Worm (Caenorhabditis elegans): Measurements from ENCODE around the gene trr-1.

Gene trr-1

DNA sequence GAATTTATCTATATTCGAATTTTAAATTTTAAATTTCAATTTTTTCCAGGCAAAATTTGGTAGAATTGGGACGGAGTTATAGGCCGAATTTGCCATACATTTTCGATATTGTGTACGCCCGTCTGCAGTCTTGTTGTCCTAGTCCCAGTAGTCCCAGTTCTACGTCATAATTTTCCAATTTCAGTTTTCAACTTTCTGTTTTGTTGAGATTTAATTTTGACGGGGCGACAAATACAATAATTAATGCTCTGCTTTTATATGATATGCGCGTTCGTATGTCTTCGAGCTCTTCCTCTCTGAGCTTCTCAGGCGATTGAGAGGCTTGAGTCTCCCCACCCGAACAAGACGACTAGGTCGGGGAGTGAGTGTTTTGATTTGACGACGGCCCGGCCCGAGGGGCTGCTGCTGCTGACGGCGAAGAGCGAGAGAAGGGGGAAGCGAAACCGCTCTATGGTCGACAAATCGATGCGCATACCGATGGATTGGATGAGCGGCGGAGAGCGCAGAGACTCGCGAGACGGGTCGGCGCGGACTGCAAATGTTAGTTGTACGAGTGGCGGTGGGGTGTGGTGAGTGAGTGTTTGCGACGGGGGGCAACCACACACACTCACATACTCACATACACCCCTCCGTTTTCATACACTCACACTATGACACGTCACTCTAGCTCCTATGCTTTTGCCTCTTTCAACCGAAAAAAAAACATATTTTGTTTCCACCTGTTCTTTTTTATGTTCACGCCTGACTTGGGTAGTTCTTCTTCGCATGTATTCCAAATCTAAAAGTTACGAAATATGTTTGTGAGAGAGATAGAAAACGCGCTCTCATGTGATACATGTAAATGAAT lies 40.8 kb downstream of the trr-1 start (continued):
- TF ChIP-seq ceh-28 (tag; optimal IDR thresholded peaks at IDR 0.05) (peak; percentile 80), lsy-2 (tag; optimal IDR thresholded peaks at IDR 0.05) (peak; percentile 56 to 74), mxl-3 (GFP tag; optimal IDR thresholded peaks at IDR 0.05) (peak; percentile 89), pqm-1 (tag; optimal IDR thresholded peaks at IDR 0.05) (no peak), unc-39 (tag; optimal IDR thresholded peaks at IDR 0.05) (no peak), tag-97 (GFP tag; IDR thresholded peaks at IDR 0.05) (0 out of 2 replicates have a peak, but pooled peaks have one; percentile 19), ceh-62 (tag; optimal IDR thresholded peaks at IDR 0.05) (no peak), nhr-6 (tag; optimal IDR thresholded peaks at IDR 0.05) (peak; percentile 79), zag-1 (tag; optimal IDR thresholded peaks at IDR 0.05) (peak; percentile 42), set-16 (GFP tag; IDR thresholded peaks at IDR 0.05) (peak; percentile 99), pha-4 (GFP tag; IDR thresholded peaks at IDR 0.05) (peak; percentile 78), pha-4 (tag; optimal IDR thresholded peaks at IDR 0.05) (peak; percentile 57), F37D6.2 (tag; optimal IDR thresholded peaks at IDR 0.05) (peak; percentile 66), aha-1 (tag) (peak; percentile 97), ama-1 (optimal IDR thresholded peaks at IDR 0.05) (peak; percentile 77), dpl-1 (GFP tag; optimal IDR thresholded peaks at IDR 0.05) (peak; percentile 2), attf-4 (tag; optimal IDR thresholded peaks at IDR 0.05) (no peak), R02D3.7 (tag; optimal IDR thresholded peaks at IDR 0.05) (no peak), ceh-44 (GFP tag; IDR thresholded peaks at IDR 0.05) (0 out of 2 replicates have a peak, but pooled peaks have one; percentile 29), hmg-1.1 (GFP tag; IDR thresholded peaks at IDR 0.05) (peak; percentile 88), hif-1 (tag; optimal IDR thresholded peaks at IDR 0.05) (peak in 1 of 2 experiments; percentile 79), lin-15B (tag; optimal IDR thresholded peaks at IDR 0.05) (no peak), nhr-41 (GFP tag; IDR thresholded peaks at IDR 0.05) (no peak), hlh-11 (tag; optimal IDR thresholded peaks at IDR 0.05) (peak; percentile 95), lim-7 (GFP tag; IDR thresholded peaks at IDR 0.05) (0 out of 2 replicates have a peak, but pooled peaks have one; percentile 26), egl-27 (tag; optimal IDR thresholded peaks at IDR 0.05) (no peak), lin-1 (GFP tag; IDR thresholded peaks at IDR 0.05) (peak; percentile 60), nhr-111 (GFP tag; optimal IDR thresholded peaks at IDR 0.05) (no peak), lin-39 (tag; optimal IDR thresholded peaks at IDR 0.05) (no peak), arid-1 (GFP tag; conservative IDR thresholded peaks at IDR 0.05) (peak; percentile 70), ztf-7 (tag; optimal IDR thresholded peaks at IDR 0.05) (no peak), F26F4.8 (GFP tag; conservative IDR thresholded peaks at IDR 0.05) (no peak), nhr-76 (tag; optimal IDR thresholded peaks at IDR 0.05) (no peak), dmd-9 (GFP tag; IDR thresholded peaks at IDR 0.05) (no peak), Y48G9A.11 (GFP tag; IDR thresholded peaks at IDR 0.05) (no peak), daf-8 (GFP tag; IDR thresholded peaks at IDR 0.05) (no peak), duxl-1 (tag; optimal IDR thresholded peaks at IDR 0.05; ENCODE audit: poor library complexity) (peak; percentile 57), nhr-25 (tag; optimal IDR thresholded peaks at IDR 0.05; ENCODE audit: borderline replicate concordance, insufficient read depth) (peak; percentile 67), mdl-1 (tag; optimal IDR thresholded peaks at IDR 0.05) (peak; percentile 45 to 83), madf-5 (GFP tag; IDR thresholded peaks at IDR 0.05) (no peak), hlh-30 (tag; optimal IDR thresholded peaks at IDR 0.05; ENCODE audit: insufficient read depth) (peak; percentile 78), skn-1 (tag; optimal IDR thresholded peaks at IDR 0.05) (no peak), egl-43 (GFP tag; IDR thresholded peaks at IDR 0.05) (peak; percentile 90), lin-13 (GFP tag; optimal IDR thresholded peaks at IDR 0.05) (peak; percentile 84), Y75B8A.6 (GFP tag; IDR thresholded peaks at IDR 0.05) (no peak), nhr-102 (tag; optimal IDR thresholded peaks at IDR 0.05) (peak; percentile 20), tra-1 (GFP tag; IDR thresholded peaks at IDR 0.05) (peak; percentile 61; the same call in 1 of the 2 replicates), nhr-42 (GFP tag; IDR thresholded peaks at IDR 0.05) (0 out of 2 replicates have a peak, but pooled peaks have one; percentile 71), Y105C5A.15 (GFP tag; IDR thresholded peaks at IDR 0.05) (no peak), lin-29 (GFP tag; IDR thresholded peaks at IDR 0.05) (no peak)

Measured in whole organism, L4 larva.